Fruit fly (Drosophila melanogaster) whole organism, wandering third instar larva: Measurements from ENCODE around the gene Act88F.

Source experiments
- Abd-B ChIP-seq: fragments of >200 bp; optimal IDR thresholded peaks from 2 replicates; lab custom pipeline; 2017; ENCODE audit warnings: missing biosample characterization, missing genetic modification characterization
- CrebA ChIP-seq: fragments of 200-800 bp; sonication (Bioruptor generic); optimal IDR thresholded peaks from 2 replicates; lab custom pipeline; 2016; ENCODE audit warnings: missing biosample characterization, mild to moderate bottlenecking, missing genetic modification characterization, borderline replicate concordance
- Dfd ChIP-seq: fragments of >200 bp; optimal IDR thresholded peaks from 2 replicates; lab custom pipeline; 2017; ENCODE audit warnings: missing biosample characterization, missing genetic modification characterization
- Dif ChIP-seq: fragments of 200-275, 200-300 bp; sonication (Bioruptor generic); optimal IDR thresholded peaks from 2 replicates; lab custom pipeline; 2018; ENCODE audit warnings: missing biosample characterization, missing genetic modification characterization; ENCODE audit not compliant: partially characterized antibody
- GATAd ChIP-seq: sonication (Bioruptor generic); optimal IDR thresholded peaks from 2 replicates; lab custom pipeline; 2016; ENCODE audit warnings: missing biosample characterization, missing genetic modification characterization
- HLH106 ChIP-seq: fragments of 200-800 bp; optimal IDR thresholded peaks from 3 replicates; lab custom pipeline; 2019; ENCODE audit warnings: missing biosample characterization, mild to moderate bottlenecking, missing genetic modification characterization, moderate library complexity
- Hnf4 ChIP-seq: fragments of 200-800 bp; sonication (Bioruptor generic); optimal IDR thresholded peaks from 2 replicates; lab custom pipeline; 2016; ENCODE audit warnings: missing biosample characterization, mild to moderate bottlenecking, missing genetic modification characterization
- Hr78 ChIP-seq: fragments of >200 bp; optimal IDR thresholded peaks from 2 replicates; lab custom pipeline; 2017; ENCODE audit warnings: missing biosample characterization, missing genetic modification characterization
- Hr83 ChIP-seq: fragments of 200-300 bp; sonication (Bioruptor generic); optimal IDR thresholded peaks from 2 replicates; lab custom pipeline; 2016; ENCODE audit warnings: missing biosample characterization, mild to moderate bottlenecking, missing genetic modification characterization, moderate library complexity; ENCODE audit not compliant: poor library complexity, severe bottlenecking
- Jra ChIP-seq: sonication (Bioruptor generic); optimal IDR thresholded peaks from 2 replicates; lab custom pipeline; 2016; ENCODE audit warnings: missing biosample characterization, missing genetic modification characterization
- Myc ChIP-seq: fragments of >200 bp; optimal IDR thresholded peaks from 2 replicates; lab custom pipeline; 2017
- N ChIP-seq: fragments of >200 bp; optimal IDR thresholded peaks from 2 replicates; lab custom pipeline; 2018; ENCODE audit warnings: missing biosample characterization, missing external identifiers, missing genetic modification characterization
- Rel ChIP-seq, 2 experiments: fragments of 200-800 bp; sonication (Bioruptor generic) in 1 of 2; optimal IDR thresholded peaks; 2 replicates in 1 of 2; 3 replicates in 1 of 2; lab custom pipeline; 2016 to 2019; ENCODE audit warnings: mild to moderate bottlenecking in 2 of 2, missing biosample characterization in 2 of 2, missing genetic modification characterization in 2 of 2, moderate library complexity in 1 of 2
- Sp1 ChIP-seq: fragments of 200-800 bp; sonication (Bioruptor generic); optimal IDR thresholded peaks from 3 replicates; lab custom pipeline; 2019; ENCODE audit warnings: missing biosample characterization, mild to moderate bottlenecking, missing genetic modification characterization, moderate library complexity
- Vsx2 ChIP-seq: fragments of 200-300, 225-300 bp; sonication (Bioruptor generic); optimal IDR thresholded peaks from 2 replicates; lab custom pipeline; 2018; ENCODE audit warnings: missing biosample characterization, missing genetic modification characterization; ENCODE audit not compliant: partially characterized antibody
- br ChIP-seq: fragments of 200-800 bp; sonication (Bioruptor generic); optimal IDR thresholded peaks from 2 replicates; lab custom pipeline; 2016; ENCODE audit warnings: missing biosample characterization, missing genetic modification characterization
- brk ChIP-seq: fragments of 200-800 bp; sonication (Bioruptor generic); optimal IDR thresholded peaks from 2 replicates; lab custom pipeline; 2016; ENCODE audit warnings: missing biosample characterization, mild to moderate bottlenecking, missing genetic modification characterization
- dl ChIP-seq, 2 experiments: fragments of 175-275, 200-275 bp in 1 of 2; fragments of 200-275 bp in 1 of 2; sonication (Bioruptor generic); optimal IDR thresholded peaks; lab custom pipeline; 2018; ENCODE audit warnings: mild to moderate bottlenecking in 2 of 2, missing biosample characterization in 2 of 2, missing genetic modification characterization in 2 of 2, moderate library complexity in 2 of 2; ENCODE audit not compliant: partially characterized antibody in 2 of 2, insufficient read depth in 1 of 2
- dmrt93B ChIP-seq: fragments of 200-800 bp; sonication (Bioruptor generic); optimal IDR thresholded peaks from 2 replicates; lab custom pipeline; 2018; ENCODE audit warnings: missing biosample characterization, mild to moderate bottlenecking, missing genetic modification characterization
- ey ChIP-seq: fragments of 200-800 bp; sonication (Bioruptor generic); optimal IDR thresholded peaks from 2 replicates; lab custom pipeline; 2016; ENCODE audit warnings: missing biosample characterization, missing genetic modification characterization
- foxo ChIP-seq, 2 experiments: fragments of 200-800 bp; sonication (Bioruptor generic); optimal IDR thresholded peaks; 2 replicates in 1 of 2; 3 replicates in 1 of 2; lab custom pipeline; 2016 to 2017; ENCODE audit warnings: missing biosample characterization in 2 of 2, missing genetic modification characterization in 2 of 2
- fru ChIP-seq: fragments of 200-800 bp; sonication (Bioruptor generic); optimal IDR thresholded peaks from 3 replicates; lab custom pipeline; 2016; ENCODE audit warnings: missing biosample characterization, mild to moderate bottlenecking, missing genetic modification characterization
- h ChIP-seq: fragments of 200-800 bp; sonication (Bioruptor generic); optimal IDR thresholded peaks from 3 replicates; lab custom pipeline; 2016; ENCODE audit warnings: missing biosample characterization, mild to moderate bottlenecking, missing genetic modification characterization
- jim ChIP-seq: fragments of 175-275, 200-325 bp; sonication (Bioruptor generic); optimal IDR thresholded peaks from 2 replicates; lab custom pipeline; 2016; ENCODE audit warnings: missing biosample characterization, mild to moderate bottlenecking, missing genetic modification characterization
- lola ChIP-seq: fragments of >200 bp; optimal IDR thresholded peaks from 2 replicates; lab custom pipeline; 2017; ENCODE audit warnings: missing biosample characterization, missing genetic modification characterization
- pan ChIP-seq: fragments of >200 bp; optimal IDR thresholded peaks from 2 replicates; lab custom pipeline; 2017
- psq ChIP-seq: fragments of 200-800 bp; sonication (Bioruptor generic); optimal IDR thresholded peaks from 3 replicates; lab custom pipeline; 2017; ENCODE audit warnings: missing biosample characterization, mild to moderate bottlenecking, missing genetic modification characterization, moderate library complexity
- rgr ChIP-seq: fragments of 200-800 bp; sonication (Bioruptor generic); optimal IDR thresholded peaks from 3 replicates; lab custom pipeline; 2016; ENCODE audit warnings: missing biosample characterization, mild to moderate bottlenecking, missing genetic modification characterization
- sage ChIP-seq: fragments of 200-800 bp; sonication (Bioruptor generic); optimal IDR thresholded peaks from 2 replicates; lab custom pipeline; 2016; ENCODE audit warnings: missing biosample characterization, mild to moderate bottlenecking, missing genetic modification characterization
- sv ChIP-seq: fragments of 200-800 bp; sonication (Bioruptor generic); optimal IDR thresholded peaks from 3 replicates; lab custom pipeline; 2016; ENCODE audit warnings: missing biosample characterization, missing genetic modification characterization
- tai ChIP-seq: sonication (Bioruptor generic); optimal IDR thresholded peaks from 2 replicates; lab custom pipeline; 2016; ENCODE audit warnings: missing biosample characterization, missing genetic modification characterization

Gene Act88F

DNA sequence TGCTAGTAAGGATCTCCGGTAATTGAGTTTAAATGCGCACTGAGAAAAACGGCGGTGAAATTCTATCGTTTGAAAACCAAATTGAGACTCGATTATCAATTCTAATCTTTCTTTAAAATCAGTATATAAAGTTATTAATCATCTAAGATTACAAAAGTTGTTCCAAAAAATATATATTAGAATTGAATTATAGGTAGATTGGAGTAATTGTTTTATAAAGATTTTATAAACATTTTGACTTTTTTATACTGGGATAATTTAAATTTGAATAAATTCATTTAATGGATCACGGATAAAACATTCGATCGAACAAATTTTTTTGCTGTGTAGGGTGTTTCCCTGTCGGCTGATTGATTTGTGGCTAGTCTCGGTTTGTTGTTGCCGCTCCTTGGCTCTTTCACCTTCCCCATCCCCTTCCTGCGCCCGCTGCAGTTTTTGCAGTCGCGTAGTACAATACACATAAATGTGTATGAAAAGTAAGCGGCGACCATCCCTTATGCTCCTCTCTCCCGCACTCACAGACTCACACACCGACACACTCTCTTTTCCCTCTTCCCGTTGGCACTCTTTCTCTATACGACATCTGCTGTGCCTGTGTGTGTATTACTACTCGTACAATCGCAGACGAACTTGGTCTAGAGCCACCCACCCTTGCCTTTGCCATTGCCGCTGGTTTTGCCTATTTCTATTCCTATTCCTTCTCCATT is 20.8 kb upstream of the Act88F start (continued):
- TF ChIP-seq br (GFP tag; lab: Kevin White, UChicago): peak; percentile 1
- no peak for TF ChIP-seq brk (GFP tag; lab: Kevin White, UChicago)
- peak; percentile 8 for TF ChIP-seq h
- no peak for TF ChIP-seq sage (GFP tag; lab: Kevin White, UChicago)
- TF ChIP-seq Dfd (GFP tag; lab: Kevin White, UChicago): no peak
- TF ChIP-seq jim (GFP tag; lab: Kevin White, UChicago): no peak
- TF ChIP-seq Sp1 (GFP tag; lab: Kevin White, UChicago): peak; percentile 67
- no peak for TF ChIP-seq Abd-B (GFP tag; lab: Kevin White, UChicago)
- no peak for TF ChIP-seq dl (GFP tag; optimal IDR thresholded peaks at IDR 0.05; lab: Kevin White, UChicago; ENCODE audit: insufficient read depth in 1 of 2, partially characterized antibody in 2 of 2)
- no peak for TF ChIP-seq Hnf4
- TF ChIP-seq dmrt93B (GFP tag; lab: Kevin White, UChicago): no peak
- no peak for TF ChIP-seq GATAd (GFP tag; lab: Kevin White, UChicago)

DNA sequence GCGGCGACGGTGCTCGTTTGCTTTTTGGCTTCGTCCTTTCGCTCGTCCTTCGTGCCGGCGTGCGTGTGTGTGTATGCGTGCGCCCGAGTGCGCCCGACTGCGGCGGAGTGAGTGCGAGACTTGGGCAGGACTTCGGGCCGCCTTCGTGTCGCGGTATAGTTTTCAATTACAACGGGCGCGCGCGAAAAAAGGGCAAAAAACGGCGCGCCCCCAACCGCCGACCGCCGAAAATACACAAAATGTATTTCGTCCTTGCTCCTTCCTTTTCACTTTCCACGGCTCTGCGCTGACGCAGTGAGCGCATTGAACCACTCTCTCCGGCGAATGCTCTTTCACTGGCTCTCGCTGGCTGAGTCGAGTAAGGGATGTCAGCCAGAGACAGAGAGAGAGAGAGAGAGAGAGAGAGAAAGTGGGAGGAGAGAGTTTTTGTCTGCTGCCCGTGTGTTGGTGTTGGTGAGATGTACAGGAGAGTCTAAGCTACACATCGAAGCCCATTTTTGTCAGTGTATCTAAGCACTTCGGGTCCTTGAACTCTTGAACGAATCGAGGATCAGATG is 19.3 kb upstream of the Act88F start:
- TF ChIP-seq lola (GFP tag; lab: Kevin White, UChicago) (no peak), N (GFP tag; lab: Kevin White, UChicago) (no peak), foxo (GFP tag; optimal IDR thresholded peaks at IDR 0.05; lab: Kevin White, UChicago) (no peak), h (no peak), psq (GFP tag; lab: Kevin White, UChicago) (peak; percentile 14), Rel (GFP tag; optimal IDR thresholded peaks at IDR 0.05; lab: Kevin White, UChicago) (no peak), Rel (tag; optimal IDR thresholded peaks at IDR 0.05; lab: Kevin White, UChicago) (no peak), dl (GFP tag; optimal IDR thresholded peaks at IDR 0.05; lab: Kevin White, UChicago; ENCODE audit: insufficient read depth in 1 of 2, partially characterized antibody in 2 of 2) (peak in 1 of 2 experiments; percentile 61), Hr78 (GFP tag; lab: Kevin White, UChicago) (no peak), GATAd (GFP tag; lab: Kevin White, UChicago) (no peak), br (GFP tag; lab: Kevin White, UChicago) (no peak), Dfd (GFP tag; lab: Kevin White, UChicago) (peak; percentile 4), Hr83 (GFP tag; lab: Kevin White, UChicago) (no peak), CrebA (GFP tag; lab: Kevin White, UChicago) (no peak), rgr (GFP tag; lab: Kevin White, UChicago) (no peak), Dif (peak; percentile 70), Sp1 (GFP tag; lab: Kevin White, UChicago) (no peak), Vsx2 (GFP tag; lab: Kevin White, UChicago) (no peak), Myc (lab: Kevin White, UChicago) (no peak), jim (GFP tag; lab: Kevin White, UChicago) (no peak), brk (GFP tag; lab: Kevin White, UChicago) (no peak), sv (GFP tag; lab: Kevin White, UChicago) (no peak), fru (no peak), ey (GFP tag; lab: Kevin White, UChicago) (no peak), Hnf4 (no peak), tai (GFP tag; lab: Kevin White, UChicago) (no peak), HLH106 (tag; lab: Kevin White, UChicago) (no peak), Jra (GFP tag; lab: Kevin White, UChicago) (no peak), pan (peak; percentile 77)

DNA sequence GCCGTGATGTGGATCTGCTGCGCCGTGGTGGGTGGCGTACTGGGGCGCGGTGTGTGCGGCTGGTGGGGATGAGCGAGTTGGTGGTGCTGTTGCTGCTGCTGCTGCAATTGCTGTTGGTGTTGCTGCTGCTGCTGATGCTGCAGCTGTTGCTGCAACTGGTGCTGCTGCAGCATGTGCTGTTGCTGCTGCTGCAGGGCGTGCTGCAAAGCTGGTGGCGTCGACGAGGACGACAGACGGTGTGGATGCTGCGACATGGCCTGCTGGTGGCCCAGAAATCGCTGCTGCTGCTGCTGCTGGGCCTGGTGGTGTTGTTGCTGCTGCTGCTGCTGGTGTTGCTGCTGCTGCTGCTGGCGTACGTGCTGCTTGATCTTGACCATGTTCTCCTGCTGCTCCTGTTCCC is 15.6 kb upstream of the Act88F start:
- TF ChIP-seq Dfd (GFP tag; lab: Kevin White, UChicago): peak; percentile 98
- no peak for TF ChIP-seq jim (GFP tag; lab: Kevin White, UChicago)
